Worm (Caenorhabditis elegans): Measurements from ENCODE around the gene F12E12.6.

F12E12.6 gene

ce11 chrII:3701305-3701704 is 35.4 kb downstream of the F12E12.6 start, which contains the start of gene srx-105:
srx-105 (minus strand) TSS chrII:3701405.
- no peak for TF ChIP-seq unc-62 (GFP tag; optimal IDR thresholded peaks at IDR 0.05)

- TF ChIP-seq unc-62 (GFP tag; optimal IDR thresholded peaks at IDR 0.05): no peak
Observed at ce11 chrII:3699591-3699990, 37.2 kb downstream of the F12E12.6 start, which contains the start of gene srx-104. srx-104 (minus strand) TSS chrII:3699691.

- no peak for TF ChIP-seq unc-62 (GFP tag; optimal IDR thresholded peaks at IDR 0.05)
Observed at ce11 chrII:3694664-3695063, 42.1 kb downstream of the F12E12.6 start, which contains the start of gene srx-102. srx-102 (minus strand) TSS chrII:3694764.

ce11 chrII:3690646-3691045 is 46.1 kb downstream of the F12E12.6 start, which contains the start of gene srx-101:
srx-101 (minus strand) TSS chrII:3690746.
- TF ChIP-seq unc-62 (GFP tag; optimal IDR thresholded peaks at IDR 0.05): no peak

- no peak for TF ChIP-seq unc-62 (GFP tag; optimal IDR thresholded peaks at IDR 0.05)
Observed at ce11 chrII:3688333-3688732, 48.4 kb downstream of the F12E12.6 start, which contains the start of gene ifas-1. ifas-1 (minus strand) TSS chrII:3688719.

Data from whole organism, dauer.